Worm (Caenorhabditis elegans) whole organism, L3 larva: ENCODE measurements around the gene mig-5.

Source experiments
- ama-1 ChIP-seq: fragments of 150-350 bp; optimal IDR thresholded peaks from 2 replicates; lab custom pipeline; 2018
- lin-15B ChIP-seq: fragments of 150-350 bp; optimal IDR thresholded peaks from 2 replicates; lab custom pipeline; 2014; ENCODE audit warnings: missing biosample characterization, missing genetic modification characterization
- nhr-28 ChIP-seq: fragments of 150-350 bp; optimal IDR thresholded peaks from 2 replicates; lab custom pipeline; 2014; ENCODE audit warnings: missing biosample characterization, missing genetic modification characterization
- nhr-67 ChIP-seq: fragments of 150-350 bp; optimal IDR thresholded peaks from 2 replicates; lab custom pipeline; 2014; ENCODE audit warnings: missing biosample characterization, missing genetic modification characterization
- nhr-76 ChIP-seq: fragments of 150-350 bp; sonication (generic microtip); optimal IDR thresholded peaks from 5 replicates; lab custom pipeline; 2014; ENCODE audit warnings: missing biosample characterization, missing genetic modification characterization
- tbx-2 ChIP-seq: sonication (generic microtip); optimal IDR thresholded peaks from 2 replicates; lab custom pipeline; 2016; ENCODE audit warnings: mild to moderate bottlenecking, missing genetic modification characterization, missing compliant biosample characterization

- TF ChIP-seq lin-15B (no peak), nhr-28 (tag; lab: Kevin White, UChicago) (no peak), nhr-67 (no peak), nhr-76 (tag; lab: Kevin White, UChicago) (no peak), ama-1 (lab: Kevin White, UChicago) (no peak), tbx-2 (tag; lab: Kevin White, UChicago) (no peak)
Measured at ce11 chrII:8141135-8141534, 43.7 kb downstream of the mig-5 start.
